Worm (Caenorhabditis elegans) whole organism, L2 larva: Measurements from ENCODE around the gene F22E5.8.
A peak's percentile ranks its signal among the peaks of the same experiment; 100 is the strongest.

Experiments used
- C34F6.9 ChIP-seq: fragments of 150-350 bp; optimal IDR thresholded peaks from 2 replicates; lab custom pipeline; 2014; ENCODE audit warnings: missing biosample characterization, missing genetic modification characterization
- F13H6.1 ChIP-seq: sonication (generic microtip); optimal IDR thresholded peaks from 2 replicates; lab custom pipeline; 2016; ENCODE audit warnings: missing genetic modification characterization, missing compliant biosample characterization
- R02D3.7 ChIP-seq: fragments of 150-350 bp; optimal IDR thresholded peaks from 2 replicates; lab custom pipeline; 2014; ENCODE audit warnings: missing biosample characterization, missing genetic modification characterization
- Y55F3AM.14 ChIP-seq: fragments of 200-800 bp; sonication (Bioruptor generic); optimal IDR thresholded peaks from 2 replicates; lab custom pipeline; 2018; ENCODE audit warnings: mild to moderate bottlenecking, missing genetic modification characterization, missing compliant biosample characterization
- ZK546.5 ChIP-seq: sonication (generic microtip); optimal IDR thresholded peaks from 2 replicates; lab custom pipeline; 2017; ENCODE audit warnings: missing biosample characterization, missing genetic modification characterization
- alr-1 ChIP-seq: fragments of 150-350 bp; optimal IDR thresholded peaks from 2 replicates; lab custom pipeline; 2014; ENCODE audit warnings: missing biosample characterization, missing genetic modification characterization
- ama-1 ChIP-seq: fragments of 150-350 bp; optimal IDR thresholded peaks from 2 replicates; lab custom pipeline; 2018; ENCODE audit warnings: inconsistent platforms
- blmp-1 ChIP-seq: sonication (generic microtip); optimal IDR thresholded peaks from 2 replicates; lab custom pipeline; 2017; ENCODE audit warnings: missing genetic modification characterization, mild to moderate bottlenecking, missing compliant biosample characterization, antibody characterized with exemption, moderate library complexity; ENCODE audit not compliant: insufficient read depth
- ceh-16 ChIP-seq: fragments of 150-350 bp; optimal IDR thresholded peaks from 2 replicates; lab custom pipeline; 2014; ENCODE audit warnings: missing biosample characterization, missing genetic modification characterization
- ceh-82 ChIP-seq: fragments of 150-350 bp; optimal IDR thresholded peaks from 2 replicates; lab custom pipeline; 2014; ENCODE audit warnings: missing biosample characterization, missing genetic modification characterization
- crh-2 ChIP-seq: sonication (generic microtip); optimal IDR thresholded peaks from 2 replicates; lab custom pipeline; 2017; ENCODE audit warnings: missing biosample characterization, missing genetic modification characterization
- dmd-4 ChIP-seq: sonication (generic microtip); optimal IDR thresholded peaks from 2 replicates; lab custom pipeline; 2017; ENCODE audit warnings: missing biosample characterization, missing genetic modification characterization
- egl-27 ChIP-seq: sonication (generic microtip); optimal IDR thresholded peaks from 3 replicates; lab custom pipeline; 2017; ENCODE audit warnings: missing biosample characterization, missing genetic modification reagents, missing genetic modification characterization
- elt-1 ChIP-seq: fragments of 150-350 bp; optimal IDR thresholded peaks from 2 replicates; lab custom pipeline; 2014; ENCODE audit warnings: missing biosample characterization, missing genetic modification characterization
- elt-3 ChIP-seq: sonication (generic microtip); optimal IDR thresholded peaks from 2 replicates; lab custom pipeline; 2017; ENCODE audit warnings: missing biosample characterization, missing genetic modification characterization
- gmeb-1 ChIP-seq: fragments of 150-350 bp; optimal IDR thresholded peaks from 2 replicates; lab custom pipeline; 2014; ENCODE audit warnings: missing biosample characterization, missing genetic modification characterization
- lin-11 ChIP-seq: fragments of 150-350 bp; sonication (generic microtip); optimal IDR thresholded peaks from 2 replicates; lab custom pipeline; 2014; ENCODE audit warnings: missing biosample characterization, missing genetic modification characterization, inconsistent platforms, mixed read lengths
- lsy-2 ChIP-seq, 2 experiments: fragments of 150-350 bp in 1 of 2; sonication (generic microtip) in 1 of 2; optimal IDR thresholded peaks; 2 replicates each; lab custom pipeline; 2014 to 2017; ENCODE audit warnings: missing biosample characterization in 2 of 2, missing genetic modification characterization in 2 of 2
- mab-5 ChIP-seq: fragments of 150-350 bp; optimal IDR thresholded peaks from 2 replicates; lab custom pipeline; 2014; ENCODE audit warnings: missing biosample characterization, missing genetic modification characterization
- mbf-1 ChIP-seq: sonication (generic microtip); optimal IDR thresholded peaks from 2 replicates; lab custom pipeline; 2017; ENCODE audit warnings: missing biosample characterization, missing genetic modification characterization
- mdl-1 ChIP-seq, 2 experiments: fragments of 150-350 bp in 1 of 2; sonication (generic microtip) in 1 of 2; optimal IDR thresholded peaks; 2 replicates each; lab custom pipeline; 2017; ENCODE audit warnings: missing biosample characterization in 2 of 2, missing genetic modification characterization in 2 of 2
- nhr-10 ChIP-seq: sonication (generic microtip); optimal IDR thresholded peaks from 2 replicates; lab custom pipeline; 2017; ENCODE audit warnings: missing biosample characterization, missing genetic modification characterization
- nhr-11 ChIP-seq: fragments of 150-350 bp; optimal IDR thresholded peaks from 2 replicates; lab custom pipeline; 2014; ENCODE audit warnings: missing biosample characterization, missing genetic modification characterization
- nhr-12 ChIP-seq: fragments of 150-350 bp; optimal IDR thresholded peaks from 2 replicates; lab custom pipeline; 2014; ENCODE audit warnings: missing biosample characterization, missing genetic modification characterization
- nhr-21 ChIP-seq: fragments of 150-350 bp; optimal IDR thresholded peaks from 2 replicates; lab custom pipeline; 2014; ENCODE audit warnings: missing biosample characterization, missing genetic modification characterization
- nhr-23 ChIP-seq: fragments of 150-350 bp; optimal IDR thresholded peaks from 2 replicates; lab custom pipeline; 2014; ENCODE audit warnings: missing biosample characterization, missing genetic modification reagents, missing genetic modification characterization
- nhr-237 ChIP-seq: fragments of 150-350 bp; optimal IDR thresholded peaks from 2 replicates; lab custom pipeline; 2014; ENCODE audit warnings: missing biosample characterization, missing genetic modification characterization
- nhr-25 ChIP-seq: fragments of 150-350 bp; sonication (generic microtip); optimal IDR thresholded peaks from 3 replicates; lab custom pipeline; 2014; ENCODE audit warnings: missing biosample characterization, missing genetic modification characterization
- nhr-6 ChIP-seq: fragments of 150-350 bp; optimal IDR thresholded peaks from 2 replicates; lab custom pipeline; 2014; ENCODE audit warnings: missing biosample characterization, missing genetic modification characterization
- sem-4 ChIP-seq: fragments of 150-350 bp; optimal IDR thresholded peaks from 2 replicates; lab custom pipeline; 2014; ENCODE audit warnings: missing biosample characterization, missing genetic modification reagents, missing genetic modification characterization
- skn-1 ChIP-seq: sonication (generic microtip); optimal IDR thresholded peaks from 2 replicates; lab custom pipeline; 2017; ENCODE audit warnings: missing biosample characterization, missing genetic modification characterization
- sma-3 ChIP-seq: sonication (generic microtip); optimal IDR thresholded peaks from 2 replicates; lab custom pipeline; 2016; ENCODE audit warnings: missing genetic modification reagents, missing genetic modification characterization, missing compliant biosample characterization
- sma-9 ChIP-seq, 2 experiments: fragments of 150-350 bp in 1 of 2; sonication (generic microtip) in 1 of 2; optimal IDR thresholded peaks; 2 replicates each; lab custom pipeline; 2014 to 2016; ENCODE audit warnings: missing genetic modification characterization in 2 of 2, mild to moderate bottlenecking in 1 of 2, missing biosample characterization in 1 of 2, missing compliant biosample characterization in 1 of 2, missing genetic modification reagents in 1 of 2, moderate library complexity in 1 of 2
- snpc-4 ChIP-seq: fragments of 150-350 bp; optimal IDR thresholded peaks from 2 replicates; lab custom pipeline; 2014; ENCODE audit warnings: missing biosample characterization, missing genetic modification characterization
- unc-39 ChIP-seq: fragments of 150-350 bp; optimal IDR thresholded peaks from 2 replicates; lab custom pipeline; 2014; ENCODE audit warnings: missing biosample characterization, missing genetic modification characterization
- unc-55 ChIP-seq: fragments of 150-350 bp; sonication (generic microtip); optimal IDR thresholded peaks from 3 replicates; lab custom pipeline; 2014; ENCODE audit warnings: missing biosample characterization, missing genetic modification reagents, missing genetic modification characterization
- ztf-1 ChIP-seq: fragments of 200-800 bp; sonication (Bioruptor generic); conservative IDR thresholded peaks from 2 replicates; pipeline ENCODE4 v1.3.6; 2022; ENCODE audit warnings: missing genetic modification characterization, missing compliant biosample characterization
- ztf-11 ChIP-seq: sonication (generic microtip); optimal IDR thresholded peaks from 2 replicates; lab custom pipeline; 2017; ENCODE audit warnings: missing biosample characterization, missing genetic modification characterization
- ztf-4 ChIP-seq: fragments of 150-350 bp; optimal IDR thresholded peaks from 2 replicates; lab custom pipeline; 2014; ENCODE audit warnings: missing biosample characterization, missing genetic modification characterization

F22E5.8 gene

ce11 chrII:2638062-2638461, 1.8 kb upstream of the F22E5.8 start, which contains the start of gene F22E5.9:
TSS of gene F22E5.9 (plus strand) at chrII:2638388.
- TF ChIP-seq unc-55, result peak; percentile 61
- TF ChIP-seq lin-11 (tag; lab: Kevin White, UChicago), result no peak
- TF ChIP-seq C34F6.9, result peak; percentile 26
- TF ChIP-seq gmeb-1, result peak; percentile 91

- no peak for TF ChIP-seq sma-9 (GFP tag; optimal IDR thresholded peaks at IDR 0.05; lab: Kevin White, UChicago)
- TF ChIP-seq sma-9 (tag; optimal IDR thresholded peaks at IDR 0.05; lab: Kevin White, UChicago), result no peak
- no peak for TF ChIP-seq dmd-4 (tag; lab: Kevin White, UChicago)
- no peak for TF ChIP-seq crh-2 (tag; lab: Kevin White, UChicago)
- no peak for TF ChIP-seq Y55F3AM.14
- TF ChIP-seq mdl-1 (tag; optimal IDR thresholded peaks at IDR 0.05; lab: Kevin White, UChicago), result no peak
- no peak for TF ChIP-seq mab-5 (tag; lab: Kevin White, UChicago)
- TF ChIP-seq R02D3.7 (tag; lab: Kevin White, UChicago), result no peak
- no peak for TF ChIP-seq alr-1 (tag; lab: Kevin White, UChicago)
- TF ChIP-seq nhr-23, result no peak
- no peak for TF ChIP-seq F13H6.1 (tag; lab: Kevin White, UChicago)
- TF ChIP-seq sma-3 (GFP tag; lab: Kevin White, UChicago), result no peak
- no peak for TF ChIP-seq skn-1 (tag; lab: Kevin White, UChicago)
- TF ChIP-seq ceh-82 (tag; lab: Kevin White, UChicago), result no peak
- no peak for TF ChIP-seq nhr-12 (tag; lab: Kevin White, UChicago)
- TF ChIP-seq nhr-10 (tag; lab: Kevin White, UChicago), result no peak
- no peak for TF ChIP-seq ZK546.5 (tag; lab: Kevin White, UChicago)
Observed at ce11 chrII:2640982-2641381, 1.1 kb downstream of the F22E5.8 start, which contains the start of gene F22E5.23. TSS of gene F22E5.23 (plus strand) at chrII:2641282.

ce11 chrII:2641777-2642176, 1.9 kb downstream of the F22E5.8 start, which contains the start of gene F22E5.7:
TSS of gene F22E5.7 (plus strand) at chrII:2642077.
- TF ChIP-seq lin-11 (tag; lab: Kevin White, UChicago), result no peak
- no peak for TF ChIP-seq ZK546.5 (tag; lab: Kevin White, UChicago)
- no peak for TF ChIP-seq ztf-1
- TF ChIP-seq Y55F3AM.14, result no peak
- TF ChIP-seq sma-3 (GFP tag; lab: Kevin White, UChicago), result no peak
- TF ChIP-seq mab-5 (tag; lab: Kevin White, UChicago), result no peak
- TF ChIP-seq elt-1 (tag; lab: Kevin White, UChicago), result no peak
- no peak for TF ChIP-seq nhr-21
- no peak for TF ChIP-seq ztf-11 (tag; lab: Kevin White, UChicago)
- no peak for TF ChIP-seq ama-1 (lab: Kevin White, UChicago)
- TF ChIP-seq egl-27, result no peak
- no peak for TF ChIP-seq nhr-25 (tag; lab: Kevin White, UChicago)
- TF ChIP-seq nhr-11 (tag; lab: Kevin White, UChicago), result no peak

DNA sequence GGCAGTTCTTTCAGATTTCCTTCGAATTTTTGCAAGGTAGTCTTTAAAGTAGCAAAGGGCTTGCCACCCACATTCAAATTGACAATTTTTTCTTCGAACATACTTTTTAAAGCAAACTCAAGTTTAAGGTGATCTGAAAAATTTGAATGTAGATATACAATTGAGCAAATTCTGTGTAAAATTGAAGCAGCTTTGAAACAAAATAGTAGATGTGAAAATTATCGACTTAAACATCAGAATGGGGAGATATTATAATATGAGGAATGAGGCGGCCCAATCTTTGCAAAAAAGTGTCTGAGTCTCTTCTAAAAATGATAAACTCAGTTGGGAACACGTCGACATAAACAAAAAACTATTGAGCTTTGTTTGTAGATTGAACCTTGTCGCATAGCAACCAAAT, 4.7 kb downstream of the F22E5.8 start, which contains the start of gene F22E5.11:
F22E5.11 (minus strand) TSS at position 101 of the 400 bp plus-strand sequence.
- no peak for TF ChIP-seq nhr-21
- no peak for TF ChIP-seq lin-11 (tag; lab: Kevin White, UChicago)
- TF ChIP-seq blmp-1, result no peak
- TF ChIP-seq nhr-6 (tag; lab: Kevin White, UChicago), result no peak
- no peak for TF ChIP-seq F13H6.1 (tag; lab: Kevin White, UChicago)
- TF ChIP-seq ztf-4, result no peak
- TF ChIP-seq snpc-4, result no peak
- TF ChIP-seq lsy-2 (tag; optimal IDR thresholded peaks at IDR 0.05; lab: Kevin White, UChicago), result no peak
- no peak for TF ChIP-seq unc-55
- TF ChIP-seq mab-5 (tag; lab: Kevin White, UChicago), result no peak
- no peak for TF ChIP-seq nhr-237
- TF ChIP-seq mbf-1, result no peak
- no peak for TF ChIP-seq sem-4
- no peak for TF ChIP-seq elt-3 (tag; lab: Kevin White, UChicago)
- no peak for TF ChIP-seq nhr-23
- TF ChIP-seq crh-2 (tag; lab: Kevin White, UChicago), result no peak
- TF ChIP-seq skn-1 (tag; lab: Kevin White, UChicago), result no peak
- TF ChIP-seq ceh-16 (tag; lab: Kevin White, UChicago), result no peak
- no peak for TF ChIP-seq unc-39 (tag; lab: Kevin White, UChicago)
